Worm (Caenorhabditis elegans) whole organism, mixed stage, embryonic: Measurements from ENCODE around the gene col-120.
"Not testable (repeated sequence)": the region's sequence is repeated elsewhere in the genome, so short reads cannot be mapped to it uniquely, and the experiment has no call there.

ENCODE experiments used
- ces-1 ChIP-seq: fragments of 150-350 bp; optimal IDR thresholded peaks from 2 replicates; lab custom pipeline; 2014; ENCODE audit warnings: missing biosample characterization, missing genetic modification reagents, missing genetic modification characterization
- cnd-1 ChIP-seq: fragments of 200-800 bp; sonication (Bioruptor generic); optimal IDR thresholded peaks from 2 replicates; lab custom pipeline; 2018; ENCODE audit warnings: mild to moderate bottlenecking, missing genetic modification characterization, missing compliant biosample characterization
- drap-1 ChIP-seq: fragments of 200-800 bp; sonication (Bioruptor generic); optimal IDR thresholded peaks from 3 replicates; lab custom pipeline; 2018; ENCODE audit warnings: mild to moderate bottlenecking, missing genetic modification characterization, missing compliant biosample characterization
- elt-1 ChIP-seq: sonication (generic microtip); optimal IDR thresholded peaks from 2 replicates; lab custom pipeline; 2017; ENCODE audit warnings: missing genetic modification characterization, mild to moderate bottlenecking, missing compliant biosample characterization, antibody characterized with exemption, moderate library complexity, borderline replicate concordance; ENCODE audit not compliant: insufficient read depth
- elt-3 ChIP-seq: fragments of 150-350 bp; optimal IDR thresholded peaks from 2 replicates; lab custom pipeline; 2014; ENCODE audit warnings: missing biosample characterization, missing genetic modification characterization
- lin-13 ChIP-seq: fragments of 150-350 bp; optimal IDR thresholded peaks from 2 replicates; lab custom pipeline; 2014; ENCODE audit warnings: missing biosample characterization, missing genetic modification characterization
- nhr-12 ChIP-seq: fragments of 150-350 bp; optimal IDR thresholded peaks from 2 replicates; lab custom pipeline; 2014; ENCODE audit warnings: missing biosample characterization, missing genetic modification characterization
- nhr-28 ChIP-seq: fragments of 150-350 bp; optimal IDR thresholded peaks from 2 replicates; lab custom pipeline; 2014; ENCODE audit warnings: missing biosample characterization, missing genetic modification characterization
- nhr-76 ChIP-seq: sonication (generic microtip); optimal IDR thresholded peaks from 2 replicates; lab custom pipeline; 2017; ENCODE audit warnings: missing biosample characterization, missing genetic modification characterization
- pha-4 ChIP-seq: fragments of 150-350 bp; optimal IDR thresholded peaks from 2 replicates; lab custom pipeline; 2018; ENCODE audit warnings: missing biosample characterization, missing genetic modification reagents, missing genetic modification characterization
- sem-2 ChIP-seq: fragments of 200-800 bp; sonication (Bioruptor generic); optimal IDR thresholded peaks from 2 replicates; lab custom pipeline; 2018; ENCODE audit warnings: mild to moderate bottlenecking, missing genetic modification characterization, missing compliant biosample characterization
- snpc-4 ChIP-seq: fragments of 150-350 bp; optimal IDR thresholded peaks from 2 replicates; lab custom pipeline; 2014; ENCODE audit warnings: missing biosample characterization, missing genetic modification characterization
- unc-62 ChIP-seq: fragments of 150-350 bp; optimal IDR thresholded peaks from 2 replicates; lab custom pipeline; 2014; ENCODE audit warnings: missing biosample characterization, missing genetic modification reagents, missing genetic modification characterization
- ztf-11 ChIP-seq: fragments of 150-350 bp; optimal IDR thresholded peaks from 2 replicates; lab custom pipeline; 2014; ENCODE audit warnings: missing biosample characterization, missing genetic modification characterization

ce11 chrIV:9249219-9249618 is 12.4 kb downstream of the col-120 start, which contains the start of gene Y11D7A.7:
- not testable (repeated sequence) for TF ChIP-seq snpc-4 (tag; lab: Kevin White, UChicago); pha-4 (tag; lab: Kevin White, UChicago); drap-1; cnd-1 (tag; lab: Kevin White, UChicago); ztf-11; sem-2 (GFP tag; lab: Kevin White, UChicago); nhr-28 (tag; lab: Kevin White, UChicago); nhr-12; elt-1; elt-3 (tag; lab: Kevin White, UChicago); nhr-76 (tag; lab: Kevin White, UChicago); ces-1 (GFP tag; lab: Kevin White, UChicago); lin-13 (tag; lab: Kevin White, UChicago); unc-62 (GFP tag; lab: Kevin White, UChicago)
